Worm (Caenorhabditis elegans) whole organism, L4 larva: ENCODE data around the gene ZK856.4.
A peak's percentile ranks its signal among the peaks of the same experiment; 100 is the strongest.

ENCODE experiments used
- F10B5.3 ChIP-seq: sonication (generic microtip); optimal IDR thresholded peaks from 2 replicates; lab custom pipeline; 2016; ENCODE audit warnings: mild to moderate bottlenecking, missing genetic modification characterization, missing compliant biosample characterization
- F26F4.8 ChIP-seq: fragments of 200-800 bp; sonication (Bioruptor generic); conservative IDR thresholded peaks from 2 replicates; pipeline ENCODE4 v1.3.6; 2022; ENCODE audit warnings: missing genetic modification characterization, missing compliant biosample characterization
- F44E2.7 ChIP-seq: fragments of 200-800 bp; sonication (Bioruptor generic); IDR thresholded peaks from 2 replicates; pipeline ENCODE4 v2.1.2; 2022; ENCODE audit warnings: missing genetic modification characterization, missing compliant biosample characterization
- T26A8.4 ChIP-seq: fragments of 200-800 bp; sonication (Bioruptor generic); IDR thresholded peaks from 2 replicates; pipeline ENCODE4 v1.3.6; 2022; ENCODE audit warnings: missing genetic modification characterization, missing compliant biosample characterization
- Y105C5A.15 ChIP-seq: fragments of 200-800 bp; sonication (Bioruptor generic); IDR thresholded peaks from 2 replicates; pipeline ENCODE4 v1.3.6; 2022; ENCODE audit warnings: missing genetic modification characterization, missing compliant biosample characterization
- Y48G9A.11 ChIP-seq: fragments of 200-800 bp; sonication (Bioruptor generic); IDR thresholded peaks from 2 replicates; pipeline ENCODE4 v1.3.6; 2022; ENCODE audit warnings: missing genetic modification reagents, missing genetic modification characterization, missing compliant biosample characterization
- Y5F2A.4 ChIP-seq: fragments of 200-800 bp; sonication (Bioruptor generic); optimal IDR thresholded peaks from 2 replicates; lab custom pipeline; 2018; ENCODE audit warnings: mild to moderate bottlenecking, missing genetic modification characterization, missing compliant biosample characterization
- Y75B8A.6 ChIP-seq: fragments of 200-800 bp; sonication (Bioruptor generic); IDR thresholded peaks from 2 replicates; pipeline ENCODE4 v1.3.6; 2022; ENCODE audit warnings: missing genetic modification reagents, missing genetic modification characterization, missing compliant biosample characterization
- ZK337.2 ChIP-seq: fragments of 200-800 bp; sonication (Bioruptor generic); IDR thresholded peaks from 2 replicates; pipeline ENCODE4 v1.3.6; 2022; ENCODE audit warnings: missing genetic modification reagents, missing genetic modification characterization, missing compliant biosample characterization
- aha-1 ChIP-seq: fragments of 150-350 bp; peaks from one replicate; lab custom pipeline; 2014; ENCODE audit warnings: missing biosample characterization, missing genetic modification characterization
- aly-2 ChIP-seq: sonication (generic microtip); optimal IDR thresholded peaks from 2 replicates; lab custom pipeline; 2018; ENCODE audit warnings: missing biosample characterization, missing genetic modification characterization
- ama-1 ChIP-seq: fragments of 150-350 bp; optimal IDR thresholded peaks from 2 replicates; lab custom pipeline; 2014; ENCODE audit warnings: inconsistent platforms, mixed read lengths
- ceh-20 ChIP-seq: fragments of 200-800 bp; sonication (Bioruptor generic); IDR thresholded peaks from 2 replicates; pipeline ENCODE4 v1.3.6; 2022; ENCODE audit warnings: missing genetic modification reagents, missing genetic modification characterization, missing compliant biosample characterization
- daf-8 ChIP-seq: fragments of 200-800 bp; sonication (Bioruptor generic); IDR thresholded peaks from 2 replicates; pipeline ENCODE4 v1.3.6; 2022; ENCODE audit warnings: missing genetic modification characterization, missing compliant biosample characterization
- dpl-1 ChIP-seq: fragments of 150-350 bp; optimal IDR thresholded peaks from 2 replicates; lab custom pipeline; 2014; ENCODE audit warnings: missing biosample characterization, missing genetic modification reagents, missing genetic modification characterization
- duxl-1 ChIP-seq: sonication (generic microtip); optimal IDR thresholded peaks from 2 replicates; lab custom pipeline; 2016; ENCODE audit warnings: mild to moderate bottlenecking, missing genetic modification characterization, moderate library complexity, missing compliant biosample characterization; ENCODE audit not compliant: poor library complexity
- egl-43 ChIP-seq: fragments of 200-800 bp; sonication (Bioruptor generic); IDR thresholded peaks from 2 replicates; pipeline ENCODE4 v1.3.6; 2022; ENCODE audit warnings: missing genetic modification reagents, missing genetic modification characterization, missing compliant biosample characterization
- fkh-10 ChIP-seq: fragments of 150-350 bp; optimal IDR thresholded peaks from 2 replicates; lab custom pipeline; 2014; ENCODE audit warnings: missing biosample characterization, missing genetic modification reagents, missing genetic modification characterization
- gei-8 ChIP-seq: fragments of 200-800 bp; sonication (Bioruptor generic); optimal IDR thresholded peaks from 2 replicates; lab custom pipeline; 2018; ENCODE audit warnings: mild to moderate bottlenecking, missing genetic modification characterization, missing compliant biosample characterization
- hmg-1.1 ChIP-seq: fragments of 200-800 bp; sonication (Bioruptor generic); IDR thresholded peaks from 2 replicates; pipeline ENCODE4 v1.3.6; 2022; ENCODE audit warnings: missing genetic modification reagents, missing genetic modification characterization, missing compliant biosample characterization
- lin-29 ChIP-seq: fragments of 200-800 bp; sonication (Bioruptor generic); IDR thresholded peaks from 2 replicates; pipeline ENCODE4 v1.3.6; 2022; ENCODE audit warnings: missing genetic modification reagents, missing genetic modification characterization, missing compliant biosample characterization
- mdt-29 ChIP-seq: fragments of 200-800 bp; sonication (Bioruptor generic); IDR thresholded peaks from 2 replicates; pipeline ENCODE4 v1.3.6; 2022; ENCODE audit warnings: missing genetic modification reagents, missing genetic modification characterization, missing compliant biosample characterization
- nhr-111 ChIP-seq: fragments of 200-800 bp; sonication (Bioruptor generic); optimal IDR thresholded peaks from 2 replicates; lab custom pipeline; 2018; ENCODE audit warnings: mild to moderate bottlenecking, missing genetic modification characterization, missing compliant biosample characterization
- nhr-41 ChIP-seq: fragments of 200-800 bp; sonication (Bioruptor generic); IDR thresholded peaks from 2 replicates; pipeline ENCODE4 v1.3.6; 2022; ENCODE audit warnings: missing genetic modification reagents, missing genetic modification characterization, missing compliant biosample characterization
- pha-4 ChIP-seq, 2 experiments: fragments of 150-350 bp in 1 of 2; fragments of 200-800 bp in 1 of 2; sonication (Bioruptor generic) in 1 of 2; IDR thresholded peaks in 1 of 2; optimal IDR thresholded peaks in 1 of 2; 2 replicates each; pipeline versions ENCODE4 v1.3.6 to Lab custom; 2014 to 2022; ENCODE audit warnings: missing genetic modification characterization in 2 of 2, missing genetic modification reagents in 2 of 2, missing biosample characterization in 1 of 2, missing compliant biosample characterization in 1 of 2
- php-3 ChIP-seq: fragments of 200-800 bp; sonication (Bioruptor generic); IDR thresholded peaks from 2 replicates; pipeline ENCODE4 v1.3.6; 2022; ENCODE audit warnings: missing genetic modification reagents, missing genetic modification characterization, missing compliant biosample characterization
- saeg-2 ChIP-seq: fragments of 200-800 bp; sonication (Bioruptor generic); IDR thresholded peaks from 2 replicates; pipeline ENCODE4 v1.3.6; 2022; ENCODE audit warnings: missing genetic modification reagents, missing genetic modification characterization, missing compliant biosample characterization
- skn-1 ChIP-seq: fragments of 150-350 bp; optimal IDR thresholded peaks from 2 replicates; lab custom pipeline; 2014; ENCODE audit warnings: missing biosample characterization, missing genetic modification characterization
- snpc-4 ChIP-seq: fragments of 150-350 bp; optimal IDR thresholded peaks from 2 replicates; lab custom pipeline; 2014; ENCODE audit warnings: missing biosample characterization, missing genetic modification characterization
- unc-130 ChIP-seq: sonication (generic microtip); optimal IDR thresholded peaks from 2 replicates; lab custom pipeline; 2016; ENCODE audit warnings: missing genetic modification reagents, missing genetic modification characterization, missing compliant biosample characterization
- unc-62 ChIP-seq, 3 experiments: fragments of 150-350 bp in 1 of 3; sonication (generic microtip); optimal IDR thresholded peaks in 2 of 3; peaks in 1 of 3; 1 replicate in 1 of 3; 2 replicates in 2 of 3; lab custom pipeline; 2014 to 2017; ENCODE audit warnings: missing biosample characterization in 3 of 3, missing genetic modification characterization in 3 of 3, missing genetic modification reagents in 3 of 3, missing genotype in 1 of 3
- zfp-2 ChIP-seq: sonication (generic microtip); optimal IDR thresholded peaks from 2 replicates; lab custom pipeline; 2016; ENCODE audit warnings: mild to moderate bottlenecking, missing genetic modification characterization, missing compliant biosample characterization
- ztf-7 ChIP-seq: fragments of 150-350 bp; optimal IDR thresholded peaks from 2 replicates; lab custom pipeline; 2014; ENCODE audit warnings: missing biosample characterization, missing genetic modification characterization

The ZK856.4 gene

ce11 chrV:10205483-10205882 lies 22.4 kb downstream of the ZK856.4 start, which contains the start of gene ZK856.16:
TSS of gene ZK856.16 (minus strand) at chrV:10205583.
- no peak for TF ChIP-seq aha-1 (tag; lab: Kevin White, UChicago)
- TF ChIP-seq duxl-1 (tag; lab: Kevin White, UChicago): no peak
- TF ChIP-seq Y5F2A.4 (GFP tag; lab: Kevin White, UChicago): no peak

- TF ChIP-seq egl-43 (no peak), zfp-2 (tag; lab: Kevin White, UChicago) (no peak), unc-130 (no peak), F44E2.7 (GFP tag; lab: Robert Waterston, UW) (no peak), F10B5.3 (tag; lab: Kevin White, UChicago) (no peak), unc-62 (GFP tag; optimal IDR thresholded peaks at IDR 0.05 in 1 of 2; lab: Kevin White, UChicago) (no peak), unc-62 (tag; optimal IDR thresholded peaks at IDR 0.05; lab: Kevin White, UChicago) (no peak), T26A8.4 (no peak), F26F4.8 (no peak), Y48G9A.11 (GFP tag; lab: Robert Waterston, UW) (no peak), ama-1 (no peak), saeg-2 (GFP tag; lab: Robert Waterston, UW) (no peak), aly-2 (no peak), dpl-1 (no peak), nhr-41 (GFP tag; lab: Robert Waterston, UW) (no peak), duxl-1 (tag; lab: Kevin White, UChicago) (no peak), ceh-20 (GFP tag; lab: Robert Waterston, UW) (no peak), mdt-29 (GFP tag; lab: Robert Waterston, UW) (no peak)
Measured at ce11 chrV:10206502-10206901, 23.4 kb downstream of the ZK856.4 start, which contains the start of gene rpc-25. TSS of gene rpc-25 (minus strand) at chrV:10206602.

ce11 chrV:10210244-10210643 lies 27.2 kb downstream of the ZK856.4 start, which contains the start of gene tftc-3:
TSS of gene tftc-3 (minus strand) at chrV:10210344.
- TF ChIP-seq duxl-1 (tag; lab: Kevin White, UChicago) (peak; percentile 35), T26A8.4 (no peak)
- TF ChIP-seq, all 104 proteins: peak for 1

ce11 chrV:10212027-10212426 lies 28.9 kb downstream of the ZK856.4 start, which contains the start of gene zhit-3:
TSS of gene zhit-3 (minus strand) at chrV:10212127.
- no peak for TF ChIP-seq lin-29 (GFP tag; lab: Robert Waterston, UW)

ce11 chrV:10212627-10213026 lies 29.5 kb downstream of the ZK856.4 start, which contains the start of gene hpo-40:
TSS of gene hpo-40 (plus strand) at chrV:10212927.
- TF ChIP-seq Y75B8A.6 (GFP tag; lab: Robert Waterston, UW): no peak
- TF ChIP-seq Y105C5A.15 (GFP tag; lab: Robert Waterston, UW): no peak
- no peak for TF ChIP-seq nhr-111
- TF ChIP-seq gei-8 (GFP tag; lab: Kevin White, UChicago): no peak
- TF ChIP-seq php-3 (GFP tag; lab: Robert Waterston, UW): no peak
- TF ChIP-seq fkh-10 (GFP tag; lab: Kevin White, UChicago): no peak
- TF ChIP-seq skn-1 (tag; lab: Kevin White, UChicago): no peak
- no peak for TF ChIP-seq pha-4 (GFP tag; IDR thresholded peaks at IDR 0.05; lab: Robert Waterston, UW)
- no peak for TF ChIP-seq pha-4 (tag; optimal IDR thresholded peaks at IDR 0.05; lab: Kevin White, UChicago)
- no peak for TF ChIP-seq daf-8 (GFP tag; lab: Robert Waterston, UW)
- no peak for TF ChIP-seq snpc-4 (tag; lab: Kevin White, UChicago)
- TF ChIP-seq hmg-1.1 (GFP tag; lab: Robert Waterston, UW): no peak
- no peak for TF ChIP-seq ztf-7 (tag; lab: Kevin White, UChicago)
- TF ChIP-seq ama-1: no peak
- no peak for TF ChIP-seq dpl-1
- TF ChIP-seq ZK337.2 (GFP tag; lab: Robert Waterston, UW): no peak
